Worm (Caenorhabditis elegans): ENCODE results near the gene C03H5.9.
A peak's percentile ranks its signal among the peaks of the same experiment; 100 is the strongest.

C03H5.9 gene

DNA sequence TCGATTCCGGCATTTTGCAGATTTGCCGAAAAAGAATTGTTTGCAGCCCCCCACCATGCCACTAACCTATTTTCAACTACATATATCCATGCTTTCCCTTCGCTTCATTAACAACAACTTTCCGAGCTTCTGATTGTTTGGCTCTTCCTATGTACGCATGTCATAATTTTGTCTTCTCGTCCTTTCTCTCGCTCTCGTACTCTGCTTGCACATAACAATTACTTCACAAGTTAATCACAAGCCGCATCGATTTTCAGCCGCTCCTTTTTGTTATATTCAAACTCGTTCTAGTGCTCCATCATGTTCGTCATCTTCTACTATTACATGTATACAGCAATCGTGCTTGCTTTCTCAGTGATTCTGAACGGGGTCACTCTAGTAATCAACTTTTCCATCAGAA is at the start of gene C03H5.9:
Gene C03H5.9, plus strand, starts transcription at position 301 of the 400 bp plus-strand sequence.
- TF ChIP-seq ztf-11 (tag; optimal IDR thresholded peaks at IDR 0.05), result no peak
- no peak for TF ChIP-seq unc-39 (tag; optimal IDR thresholded peaks at IDR 0.05)
- no peak for TF ChIP-seq M03D4.4 (tag; optimal IDR thresholded peaks at IDR 0.05)
- no peak for TF ChIP-seq ceh-83 (GFP tag; optimal IDR thresholded peaks at IDR 0.05)
- no peak for TF ChIP-seq bed-3 (GFP tag; optimal IDR thresholded peaks at IDR 0.05)
- no peak for TF ChIP-seq hlh-1 (tag; optimal IDR thresholded peaks at IDR 0.05)
- TF ChIP-seq ceh-39 (tag; optimal IDR thresholded peaks at IDR 0.05), result no peak
- TF ChIP-seq unc-62 (GFP tag; optimal IDR thresholded peaks at IDR 0.05), result no peak
- no peak for TF ChIP-seq lin-13 (tag; optimal IDR thresholded peaks at IDR 0.05)

DNA sequence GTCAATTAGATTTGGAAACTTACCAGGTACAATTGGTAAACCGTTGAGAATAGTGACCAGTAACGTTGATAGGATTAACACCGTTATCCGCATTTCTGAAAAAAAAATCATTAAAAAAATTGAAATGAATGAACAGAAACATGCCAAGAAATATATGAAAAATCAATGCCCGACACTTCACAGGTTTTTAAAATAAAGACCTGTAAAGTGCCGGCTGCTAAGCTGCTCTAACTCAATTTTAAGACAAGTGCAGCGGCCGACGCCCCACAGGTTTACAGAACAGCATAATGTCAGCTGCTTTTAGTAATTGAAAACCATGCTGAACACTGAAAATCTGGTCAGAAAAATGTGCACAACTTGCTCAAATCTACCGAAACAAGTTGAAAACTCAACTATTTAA is 46.0 kb upstream of the C03H5.9 start, which contains the start of gene cbn-1:
Gene cbn-1, minus strand, starts transcription at position 101 of the 400 bp plus-strand sequence.
- no peak for TF ChIP-seq unc-120 (tag; optimal IDR thresholded peaks at IDR 0.05; ENCODE audit: poor library complexity, severe bottlenecking)
- no peak for TF ChIP-seq mep-1 (tag; optimal IDR thresholded peaks at IDR 0.05)
- no peak for TF ChIP-seq nhr-12 (tag; optimal IDR thresholded peaks at IDR 0.05)
- TF ChIP-seq nhr-2 (tag; optimal IDR thresholded peaks at IDR 0.05), result no peak
- no peak for TF ChIP-seq snpc-4 (tag; optimal IDR thresholded peaks at IDR 0.05)
- TF ChIP-seq ceh-83 (GFP tag; optimal IDR thresholded peaks at IDR 0.05), result no peak
- no peak for TF ChIP-seq ceh-39 (tag; optimal IDR thresholded peaks at IDR 0.05)
- TF ChIP-seq mab-5 (tag; optimal IDR thresholded peaks at IDR 0.05), result no peak
- no peak for TF ChIP-seq unc-39 (tag; optimal IDR thresholded peaks at IDR 0.05)
- TF ChIP-seq M03D4.4 (tag; optimal IDR thresholded peaks at IDR 0.05), result no peak
- TF ChIP-seq nhr-237 (tag; optimal IDR thresholded peaks at IDR 0.05), result no peak

DNA sequence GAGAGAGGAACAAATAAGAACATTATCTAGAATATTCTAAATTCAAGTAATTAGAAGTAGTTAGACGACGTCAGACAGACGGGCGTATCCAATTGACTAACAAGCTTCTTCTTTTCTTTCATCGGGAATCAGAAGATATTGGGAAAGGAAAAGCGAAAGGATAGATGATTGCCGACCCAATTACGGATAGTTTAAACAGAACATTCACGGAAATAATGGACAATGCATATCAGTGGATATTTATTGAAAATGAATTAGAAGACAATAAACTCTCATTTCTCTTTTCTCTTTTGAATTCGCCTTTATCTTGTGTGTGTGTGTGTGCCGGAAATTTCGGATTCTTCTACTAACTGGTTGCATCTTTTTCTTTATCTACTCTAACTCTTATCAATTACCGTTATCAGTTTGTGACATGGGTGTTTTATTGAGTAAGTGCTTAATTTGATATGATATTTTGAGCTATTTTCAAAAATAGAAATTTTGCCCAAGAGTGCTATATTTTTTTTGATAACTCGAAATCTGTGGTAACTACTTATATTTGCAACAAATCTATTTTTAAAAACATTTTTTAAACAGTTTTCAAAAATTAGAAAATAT is 44.5 kb upstream of the C03H5.9 start:
- peak; percentile 90 for TF ChIP-seq blmp-1 (tag; optimal IDR thresholded peaks at IDR 0.05)
- TF ChIP-seq mep-1 (tag; optimal IDR thresholded peaks at IDR 0.05), result no peak

DNA sequence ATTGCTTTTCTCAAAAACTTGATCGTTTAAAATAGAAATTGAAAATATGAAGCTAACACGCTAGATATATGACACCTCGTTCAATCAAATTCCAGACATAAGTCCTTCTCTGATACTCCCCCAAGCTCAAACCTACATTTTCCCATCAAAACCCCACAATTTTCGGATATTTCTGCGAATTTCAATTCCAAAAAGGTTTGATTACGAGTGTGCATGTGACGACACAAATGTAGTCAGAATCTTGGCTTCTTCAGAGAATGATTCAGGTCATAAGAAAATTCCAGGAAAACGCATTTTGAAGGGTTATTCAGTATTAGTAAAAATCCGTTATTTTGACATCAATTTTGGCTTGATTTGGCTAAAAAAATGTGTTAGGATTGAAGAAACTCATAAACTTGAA is 43.6 kb upstream of the C03H5.9 start:
- TF ChIP-seq unc-62 (GFP tag; optimal IDR thresholded peaks at IDR 0.05) (no peak), lin-32 (GFP tag; optimal IDR thresholded peaks at IDR 0.05) (no peak), zip-8 (tag; optimal IDR thresholded peaks at IDR 0.05) (no peak), M03D4.4 (tag; optimal IDR thresholded peaks at IDR 0.05) (no peak), sem-2 (GFP tag; optimal IDR thresholded peaks at IDR 0.05) (no peak)

DNA sequence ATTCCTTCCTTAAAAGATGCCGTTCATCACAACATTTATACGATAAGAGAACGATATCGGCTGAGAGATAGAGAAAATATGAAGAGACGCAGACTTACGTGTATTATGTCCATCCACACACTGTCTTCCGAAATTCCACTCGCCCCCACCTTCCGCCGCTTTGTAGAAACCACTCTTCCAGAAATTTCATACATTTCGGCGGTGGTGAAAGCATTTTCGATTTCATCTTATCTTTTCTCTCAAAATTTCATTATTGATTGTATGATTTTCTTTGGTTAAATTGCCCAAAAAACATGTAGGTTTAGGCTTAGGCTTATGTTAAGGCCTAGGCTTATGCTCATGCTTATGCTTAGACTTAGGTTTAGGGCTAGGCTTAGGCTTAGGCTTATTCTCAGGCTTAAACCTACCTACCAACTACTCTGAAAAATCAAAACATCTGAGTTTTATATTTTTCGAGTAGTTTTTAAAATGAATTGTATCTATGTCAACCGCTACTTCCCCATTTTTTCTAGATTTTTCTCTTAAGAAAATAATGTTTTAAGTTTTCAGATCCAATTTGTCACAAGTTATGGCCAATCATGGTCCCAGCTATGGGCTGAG is 41.1 kb upstream of the C03H5.9 start, which contains the start of gene cpn-2:
Gene cpn-2, plus strand, starts transcription at position 550 of the 600 bp plus-strand sequence.
- no peak for TF ChIP-seq ceh-43 (GFP tag; optimal IDR thresholded peaks at IDR 0.05)
- peak; percentile 87 for TF ChIP-seq blmp-1 (tag; optimal IDR thresholded peaks at IDR 0.05)
- no peak for TF ChIP-seq mls-2 (tag; optimal IDR thresholded peaks at IDR 0.05)
- TF ChIP-seq ham-2 (GFP tag; optimal IDR thresholded peaks at IDR 0.05), result peak; percentile 57
- TF ChIP-seq unc-120 (tag; optimal IDR thresholded peaks at IDR 0.05; ENCODE audit: poor library complexity, severe bottlenecking), result no peak

DNA sequence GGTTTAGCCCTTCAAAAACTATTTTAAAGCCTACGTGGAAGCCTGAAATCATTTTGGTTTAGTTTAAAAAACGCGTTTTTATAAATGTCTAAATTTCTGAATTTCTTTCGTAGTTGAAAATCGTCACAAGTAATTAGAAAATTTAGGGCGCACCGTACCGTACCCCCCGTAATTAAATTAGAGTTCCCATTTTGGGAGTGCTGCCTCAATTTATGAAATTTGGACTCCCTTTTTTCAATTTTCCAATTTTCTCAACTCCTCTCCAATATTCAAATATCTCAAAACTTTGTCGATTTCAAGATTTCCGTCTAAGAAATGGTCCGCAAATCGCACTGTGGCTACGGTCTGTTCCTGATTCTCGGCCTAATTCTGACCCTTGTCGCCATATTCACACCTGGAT is 38.2 kb upstream of the C03H5.9 start, which contains the start of gene clc-31:
Gene clc-31, plus strand, starts transcription at position 301 of the 400 bp plus-strand sequence.
- TF ChIP-seq ces-1 (GFP tag; optimal IDR thresholded peaks at IDR 0.05), result no peak
- no peak for TF ChIP-seq ham-2 (GFP tag; optimal IDR thresholded peaks at IDR 0.05)
- no peak for TF ChIP-seq unc-39 (tag; optimal IDR thresholded peaks at IDR 0.05)
- no peak for TF ChIP-seq zip-8 (tag; optimal IDR thresholded peaks at IDR 0.05)
- TF ChIP-seq nhr-28 (tag; optimal IDR thresholded peaks at IDR 0.05), result no peak
- TF ChIP-seq ceh-43 (GFP tag; optimal IDR thresholded peaks at IDR 0.05), result no peak
- no peak for TF ChIP-seq sem-2 (GFP tag; optimal IDR thresholded peaks at IDR 0.05)
- no peak for TF ChIP-seq elt-1 (tag; optimal IDR thresholded peaks at IDR 0.05; ENCODE audit: borderline replicate concordance, insufficient read depth)
- no peak for TF ChIP-seq elt-3 (tag; optimal IDR thresholded peaks at IDR 0.05)
- TF ChIP-seq nhr-12 (tag; optimal IDR thresholded peaks at IDR 0.05), result no peak
- no peak for TF ChIP-seq unc-120 (tag; optimal IDR thresholded peaks at IDR 0.05; ENCODE audit: poor library complexity, severe bottlenecking)
- no peak for TF ChIP-seq ceh-83 (GFP tag; optimal IDR thresholded peaks at IDR 0.05)
- TF ChIP-seq lsy-2 (tag; optimal IDR thresholded peaks at IDR 0.05), result no peak
- TF ChIP-seq nhr-237 (tag; optimal IDR thresholded peaks at IDR 0.05), result no peak
- TF ChIP-seq lin-32 (GFP tag; optimal IDR thresholded peaks at IDR 0.05), result no peak
- TF ChIP-seq mep-1 (tag; optimal IDR thresholded peaks at IDR 0.05), result no peak
